Worm (Caenorhabditis elegans): ENCODE measurements around the gene syg-2.

The syg-2 gene

DNA sequence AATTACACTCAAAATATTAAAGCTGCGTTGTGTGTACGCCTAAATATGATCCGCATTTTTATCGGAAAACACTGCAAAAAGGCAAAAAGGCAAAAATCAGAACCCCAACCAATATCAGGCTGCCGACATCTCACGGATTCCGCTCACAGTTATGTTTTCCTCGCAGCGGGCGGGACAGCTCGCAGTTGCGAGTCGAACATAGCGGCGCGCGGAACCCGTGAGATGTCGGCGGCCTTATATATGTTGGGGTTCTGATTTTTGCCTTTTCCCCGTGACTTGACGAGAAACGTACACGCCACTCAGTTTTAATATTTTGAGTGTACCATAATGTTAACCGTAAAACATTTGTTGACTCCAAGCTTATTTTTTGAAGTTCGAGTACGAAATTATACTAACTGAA is 17.3 kb upstream of the syg-2 start:
- TF ChIP-seq ceh-83 (GFP tag; optimal IDR thresholded peaks at IDR 0.05) (no peak), blmp-1 (tag; optimal IDR thresholded peaks at IDR 0.05) (no peak), nhr-2 (tag; optimal IDR thresholded peaks at IDR 0.05) (no peak), unc-39 (tag; optimal IDR thresholded peaks at IDR 0.05) (no peak), lsy-2 (tag; optimal IDR thresholded peaks at IDR 0.05) (no peak), unc-120 (tag; optimal IDR thresholded peaks at IDR 0.05; ENCODE audit: poor library complexity, severe bottlenecking) (no peak), snpc-4 (tag; optimal IDR thresholded peaks at IDR 0.05) (no peak), mep-1 (tag; optimal IDR thresholded peaks at IDR 0.05) (no peak), sptf-1 (tag; optimal IDR thresholded peaks at IDR 0.05) (no peak), unc-62 (GFP tag; optimal IDR thresholded peaks at IDR 0.05) (no peak), nhr-28 (tag; optimal IDR thresholded peaks at IDR 0.05) (no peak)

DNA sequence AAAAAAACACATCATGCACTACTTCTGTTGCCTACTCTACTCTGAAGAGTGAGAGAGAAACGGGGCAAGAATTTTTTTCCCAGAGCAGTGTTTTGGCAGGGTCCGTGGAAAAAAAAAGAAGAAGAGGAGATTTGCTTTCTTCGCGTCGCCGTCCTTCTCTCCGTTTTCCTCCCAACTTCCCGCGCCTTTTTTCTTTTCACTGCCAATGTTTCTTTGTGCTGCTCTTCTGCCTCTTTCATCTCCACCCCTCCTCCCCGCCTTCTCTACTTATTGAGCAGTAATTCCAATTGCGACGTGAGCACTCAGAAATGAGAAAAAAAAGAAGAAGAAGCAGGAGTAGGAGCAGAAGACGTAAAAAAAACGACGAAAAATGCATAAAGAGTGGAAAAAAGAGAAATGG is 14.8 kb upstream of the syg-2 start:
- TF ChIP-seq ces-1 (GFP tag; optimal IDR thresholded peaks at IDR 0.05): peak; percentile 69
- TF ChIP-seq unc-120 (tag; optimal IDR thresholded peaks at IDR 0.05; ENCODE audit: poor library complexity, severe bottlenecking): peak; percentile 39
- peak; percentile 22 for TF ChIP-seq mls-2 (tag; optimal IDR thresholded peaks at IDR 0.05)
- no peak for TF ChIP-seq elt-3 (tag; optimal IDR thresholded peaks at IDR 0.05)
- TF ChIP-seq M03D4.4 (tag; optimal IDR thresholded peaks at IDR 0.05): no peak

DNA sequence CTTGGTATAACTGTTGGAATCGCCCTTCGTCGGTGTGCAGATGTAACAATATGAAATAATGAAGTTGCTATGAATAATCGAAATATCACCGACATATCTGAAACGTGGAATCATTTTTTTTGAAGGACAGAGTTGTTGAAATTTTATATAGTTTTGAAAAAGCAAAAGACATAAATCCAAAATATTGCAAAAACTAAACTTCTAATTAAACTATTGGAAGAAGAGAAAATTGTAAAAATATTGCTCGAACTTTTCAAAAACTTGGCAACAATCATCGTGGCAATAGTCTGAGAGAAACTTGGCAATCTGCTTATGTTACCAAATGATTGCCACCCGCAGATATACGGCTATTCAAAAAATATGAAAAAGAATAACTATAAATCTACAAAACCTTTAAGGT is 9.4 kb upstream of the syg-2 start, which contains the start of gene F54E4.4:
F54E4.4 (minus strand) TSS at position 101 of the 400 bp plus-strand sequence.
- TF ChIP-seq pha-4 (tag; optimal IDR thresholded peaks at IDR 0.05) (no peak), zip-8 (tag; optimal IDR thresholded peaks at IDR 0.05) (no peak), ceh-39 (tag; optimal IDR thresholded peaks at IDR 0.05) (no peak), hlh-1 (tag; optimal IDR thresholded peaks at IDR 0.05) (no peak), unc-120 (tag; optimal IDR thresholded peaks at IDR 0.05; ENCODE audit: poor library complexity, severe bottlenecking) (no peak), nhr-28 (tag; optimal IDR thresholded peaks at IDR 0.05) (no peak), nhr-12 (tag; optimal IDR thresholded peaks at IDR 0.05) (no peak), nhr-2 (tag; optimal IDR thresholded peaks at IDR 0.05) (no peak), snpc-4 (tag; optimal IDR thresholded peaks at IDR 0.05) (no peak), sem-2 (GFP tag; optimal IDR thresholded peaks at IDR 0.05) (no peak), elt-3 (tag; optimal IDR thresholded peaks at IDR 0.05) (no peak), lin-32 (GFP tag; optimal IDR thresholded peaks at IDR 0.05) (no peak), ceh-83 (GFP tag; optimal IDR thresholded peaks at IDR 0.05) (no peak), bed-3 (GFP tag; optimal IDR thresholded peaks at IDR 0.05) (no peak), lsy-2 (tag; optimal IDR thresholded peaks at IDR 0.05) (no peak), M03D4.4 (tag; optimal IDR thresholded peaks at IDR 0.05) (no peak), elt-1 (tag; optimal IDR thresholded peaks at IDR 0.05; ENCODE audit: borderline replicate concordance, insufficient read depth) (no peak), nhr-76 (tag; optimal IDR thresholded peaks at IDR 0.05) (no peak), mls-2 (tag; optimal IDR thresholded peaks at IDR 0.05) (no peak)

DNA sequence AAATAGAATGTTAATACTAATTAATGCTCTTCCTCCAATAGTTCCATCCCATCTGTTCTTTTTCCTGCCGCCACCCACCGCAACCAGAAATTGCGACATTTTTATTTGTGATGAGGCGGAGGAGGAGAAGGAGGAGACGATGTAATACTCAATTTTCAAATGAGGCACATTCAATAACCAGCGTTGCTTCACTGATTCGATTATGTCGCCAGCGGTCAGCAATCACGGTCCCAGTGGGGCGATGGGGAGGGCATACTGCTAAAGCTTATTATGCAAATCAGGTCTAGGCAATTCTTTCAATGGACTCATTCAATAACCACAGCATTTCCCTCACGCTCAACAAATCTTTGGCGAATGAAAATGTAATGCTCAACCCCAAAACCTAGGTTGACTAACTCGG is 5.5 kb upstream of the syg-2 start:
- no peak for TF ChIP-seq nhr-28 (tag; optimal IDR thresholded peaks at IDR 0.05)
- TF ChIP-seq mep-1 (tag; optimal IDR thresholded peaks at IDR 0.05): peak; percentile 16
- TF ChIP-seq tbx-8 (GFP tag; optimal IDR thresholded peaks at IDR 0.05): no peak
- peak; percentile 18 for TF ChIP-seq cnd-1 (tag; optimal IDR thresholded peaks at IDR 0.05)
- TF ChIP-seq ces-1 (GFP tag; optimal IDR thresholded peaks at IDR 0.05): peak; percentile 100
- no peak for TF ChIP-seq bed-3 (GFP tag; optimal IDR thresholded peaks at IDR 0.05)

DNA sequence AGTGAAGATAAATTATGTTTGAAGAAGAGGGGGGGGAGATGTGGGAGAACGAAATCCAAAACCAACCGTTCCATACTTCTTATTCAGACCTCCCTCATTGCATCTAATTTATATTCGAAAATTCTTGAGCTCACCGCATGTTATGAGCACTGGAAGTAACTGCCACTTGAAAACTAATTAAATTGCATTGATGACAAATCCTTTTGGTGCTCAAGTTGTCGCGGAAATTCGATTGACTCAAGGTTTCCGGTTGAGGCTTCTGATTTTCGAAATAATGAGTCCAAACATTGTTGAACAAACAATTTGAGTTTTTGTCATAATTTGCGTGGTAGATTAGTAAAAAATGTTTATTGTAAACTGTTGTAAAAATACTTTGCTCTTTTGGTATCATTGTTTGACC is 2.7 kb upstream of the syg-2 start:
- no peak for TF ChIP-seq zip-8 (tag; optimal IDR thresholded peaks at IDR 0.05)
- peak; percentile 92 for TF ChIP-seq ces-1 (GFP tag; optimal IDR thresholded peaks at IDR 0.05)
- no peak for TF ChIP-seq unc-120 (tag; optimal IDR thresholded peaks at IDR 0.05; ENCODE audit: poor library complexity, severe bottlenecking)
- TF ChIP-seq nhr-2 (tag; optimal IDR thresholded peaks at IDR 0.05): no peak

DNA sequence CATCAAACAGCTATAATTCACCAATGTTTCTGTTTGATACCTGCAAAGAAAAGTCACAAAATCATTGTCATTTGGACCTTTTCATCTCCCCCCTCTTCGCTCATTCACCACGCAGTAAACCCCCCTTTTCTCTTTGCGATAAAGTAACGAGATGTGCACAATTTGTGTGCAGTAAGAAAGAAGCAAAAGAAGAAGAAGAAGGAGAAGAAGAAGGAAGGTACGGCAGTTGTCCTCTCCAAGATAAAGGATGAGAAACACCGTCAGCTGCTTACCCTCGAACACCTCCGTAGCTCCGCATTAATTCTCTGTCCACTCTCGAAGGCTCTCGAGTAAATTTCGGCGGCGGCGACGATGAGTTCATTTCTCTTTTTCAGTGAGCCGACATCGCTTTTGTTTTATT is 1.3 kb upstream of the syg-2 start:
- TF ChIP-seq cnd-1 (tag; optimal IDR thresholded peaks at IDR 0.05) (no peak), hlh-1 (tag; optimal IDR thresholded peaks at IDR 0.05) (peak; percentile 99), unc-62 (GFP tag; optimal IDR thresholded peaks at IDR 0.05) (peak; percentile 78), ceh-83 (GFP tag; optimal IDR thresholded peaks at IDR 0.05) (no peak), mab-5 (tag; optimal IDR thresholded peaks at IDR 0.05) (peak; percentile 25), ces-1 (GFP tag; optimal IDR thresholded peaks at IDR 0.05) (peak; percentile 27), unc-120 (tag; optimal IDR thresholded peaks at IDR 0.05; ENCODE audit: poor library complexity, severe bottlenecking) (peak; percentile 78)

Data from whole organism, mixed stage, embryonic.